Fruit fly (Drosophila melanogaster): ENCODE measurements around the gene CG13806.
A peak's percentile ranks its signal among the peaks of the same experiment; 100 is the strongest.

Gene CG13806

DNA sequence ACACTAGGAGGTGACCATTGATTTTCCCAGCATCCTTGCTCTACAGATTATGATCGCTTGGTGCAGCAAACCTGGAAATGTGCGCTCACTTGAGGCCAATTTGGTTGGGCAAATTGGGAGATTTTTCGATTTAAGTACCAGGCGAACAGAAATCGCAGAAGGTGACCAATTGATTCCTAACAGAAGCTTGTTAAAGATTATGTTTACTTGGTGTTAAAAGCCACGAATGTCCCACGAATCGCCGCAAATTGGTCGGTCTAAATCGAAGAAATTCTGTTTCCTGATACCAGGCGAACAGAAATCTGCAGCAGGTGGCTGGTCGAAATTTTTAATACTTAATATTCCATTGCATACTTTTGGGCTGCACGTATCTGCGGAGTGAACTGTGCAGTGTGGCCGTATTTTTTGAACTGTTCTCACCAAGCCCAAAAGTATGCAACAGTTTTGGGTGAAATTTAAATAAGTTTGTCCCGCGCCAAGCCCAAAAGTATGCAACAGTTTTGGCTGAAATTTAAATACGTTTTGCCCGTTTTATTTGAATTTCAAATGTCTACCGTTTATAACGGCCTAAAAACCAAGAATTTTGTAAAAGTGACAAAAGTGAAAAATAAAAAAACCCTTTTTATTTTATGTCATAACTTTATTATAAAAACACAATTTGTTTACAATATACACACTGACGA, 22.2 kb upstream of the CG13806 start, which contains the start of gene CG32301 (continued):
- TF ChIP-seq CG34224 (GFP tag; IDR thresholded peaks at IDR 0.05; ENCODE audit: partially characterized antibody) (peak; percentile 48; the same call in 2 of the 3 replicates), jing (GFP tag; optimal IDR thresholded peaks at IDR 0.05) (no peak), Lhr (GFP tag; optimal IDR thresholded peaks at IDR 0.05) (peak; percentile 99), CG8388 (GFP tag; optimal IDR thresholded peaks at IDR 0.05) (no peak), CG9797 (GFP tag; optimal IDR thresholded peaks at IDR 0.05) (peak; percentile 67), CG6683 (GFP tag; optimal IDR thresholded peaks at IDR 0.05) (no peak), fd3F (GFP tag; optimal IDR thresholded peaks at IDR 0.05) (no peak), Dll (GFP tag; IDR thresholded peaks at IDR 0.05; ENCODE audit: partially characterized antibody) (peak; percentile 51; the same call in 2 of the 4 replicates), Aef1 (GFP tag; IDR thresholded peaks at IDR 0.05) (no peak), gro (GFP tag; optimal IDR thresholded peaks at IDR 0.05) (no peak), CG10431 (GFP tag; optimal IDR thresholded peaks at IDR 0.05) (no peak), CG18764 (GFP tag; optimal IDR thresholded peaks at IDR 0.05) (no peak), Adf1 (GFP tag; IDR thresholded peaks at IDR 0.05) (no peak), CG17802 (tag; optimal IDR thresholded peaks at IDR 0.05) (no peak), Nf-YC (tag; optimal IDR thresholded peaks at IDR 0.05) (no peak), CG7357 (GFP tag; IDR thresholded peaks at IDR 0.05) (no peak), sim (GFP tag; IDR thresholded peaks at IDR 0.05) (no peak), tup (GFP tag; optimal IDR thresholded peaks at IDR 0.05) (no peak), CG16863 (GFP tag; optimal IDR thresholded peaks at IDR 0.05) (no peak), CG7928 (GFP tag; optimal IDR thresholded peaks at IDR 0.05) (no peak), cato (GFP tag; optimal IDR thresholded peaks at IDR 0.05; ENCODE audit: borderline replicate concordance) (no peak), CG2712 (tag; optimal IDR thresholded peaks at IDR 0.05) (no peak), cwo (GFP tag; optimal IDR thresholded peaks at IDR 0.05) (no peak), Ravus (GFP tag; IDR thresholded peaks at IDR 0.05) (no peak), zen (tag; optimal IDR thresholded peaks at IDR 0.05) (no peak), CTCF (GFP tag; optimal IDR thresholded peaks at IDR 0.05) (peak; percentile 62), toy (GFP tag; IDR thresholded peaks at IDR 0.05) (no peak), stc (GFP tag; IDR thresholded peaks at IDR 0.05) (peak; percentile 41; the same call in 1 of the 2 replicates), C15 (GFP tag; IDR thresholded peaks at IDR 0.05) (no peak), lmd (GFP tag; IDR thresholded peaks at IDR 0.05) (no peak), oc (tag; optimal IDR thresholded peaks at IDR 0.05) (no peak), gem (tag; optimal IDR thresholded peaks at IDR 0.05) (no peak), ash1 (GFP tag; optimal IDR thresholded peaks at IDR 0.05) (no peak), CG2116 (GFP tag; optimal IDR thresholded peaks at IDR 0.05) (no peak), Blimp-1 (GFP tag; optimal IDR thresholded peaks at IDR 0.05) (no peak), CG4282 (GFP tag; optimal IDR thresholded peaks at IDR 0.05) (no peak), sc (optimal IDR thresholded peaks at IDR 0.05) (no peak), sc (GFP tag; optimal IDR thresholded peaks at IDR 0.05) (no peak), en (GFP tag; optimal IDR thresholded peaks at IDR 0.05) (no peak), dmrt11E (tag; optimal IDR thresholded peaks at IDR 0.05) (no peak), CG6254 (GFP tag; optimal IDR thresholded peaks at IDR 0.05) (no peak), sqz (GFP tag; optimal IDR thresholded peaks at IDR 0.05) (no peak), CG11696 (GFP tag; IDR thresholded peaks at IDR 0.05) (no peak), lbe (GFP tag; optimal IDR thresholded peaks at IDR 0.05) (no peak), Ets65A (GFP tag) (no peak), peb (GFP tag; IDR thresholded peaks at IDR 0.05) (no peak), hbn (GFP tag; IDR thresholded peaks at IDR 0.05; ENCODE audit: partially characterized antibody) (peak; percentile 33; the same call in 1 of the 2 replicates), CHES-1-like (GFP tag; optimal IDR thresholded peaks at IDR 0.05) (no peak), pzg (GFP tag; optimal IDR thresholded peaks at IDR 0.05) (peak; percentile 3), ftz-f1 (GFP tag; optimal IDR thresholded peaks at IDR 0.05) (no peak), CG17359 (tag; optimal IDR thresholded peaks at IDR 0.05) (no peak)

All from whole organism, embryonic.